Fruit fly (Drosophila melanogaster) ovary, adult (tissue): ENCODE results near the gene CG13408.
A peak's percentile ranks its signal among the peaks of the same experiment; 100 is the strongest.

Experiments
- CG17801 ChIP-seq: fragments of 200-800 bp; optimal IDR thresholded peaks from 2 replicates; lab custom pipeline; 2019; ENCODE audit warnings: missing biosample characterization, mild to moderate bottlenecking, missing genetic modification characterization, moderate library complexity; ENCODE audit not compliant: partially characterized antibody

The CG13408 gene

dm6 chr3R:22049134-22049796, 30.9 kb upstream of the CG13408 start:
- TF ChIP-seq CG17801 (GFP tag; lab: Kevin White, UChicago) = no peak

- no peak for TF ChIP-seq CG17801 (GFP tag; lab: Kevin White, UChicago)
Observed at dm6 chr3R:22052235-22052634, 27.9 kb upstream of the CG13408 start.

dm6 chr3R:22053202-22053601, 27.0 kb upstream of the CG13408 start:
- no peak for TF ChIP-seq CG17801 (GFP tag; lab: Kevin White, UChicago)

dm6 chr3R:22053740-22054139, 26.4 kb upstream of the CG13408 start:
- TF ChIP-seq CG17801 (GFP tag; lab: Kevin White, UChicago) = no peak

- no peak for TF ChIP-seq CG17801 (GFP tag; lab: Kevin White, UChicago)
Observed at dm6 chr3R:22057083-22057482, 23.1 kb upstream of the CG13408 start.

- no peak for TF ChIP-seq CG17801 (GFP tag; lab: Kevin White, UChicago)
Observed at dm6 chr3R:22066440-22066839, 13.7 kb upstream of the CG13408 start.

- no peak for TF ChIP-seq CG17801 (GFP tag; lab: Kevin White, UChicago)
Observed at dm6 chr3R:22067235-22067634, 12.9 kb upstream of the CG13408 start.

dm6 chr3R:22071628-22072027, 8.6 kb upstream of the CG13408 start:
- TF ChIP-seq CG17801 (GFP tag; lab: Kevin White, UChicago) = no peak

- TF ChIP-seq CG17801 (GFP tag; lab: Kevin White, UChicago) = no peak
Observed at dm6 chr3R:22072553-22072952, 7.6 kb upstream of the CG13408 start.

dm6 chr3R:22086297-22086696, 6.1 kb downstream of the CG13408 start, which contains the start of gene BomT3:
Gene BomT3, minus strand, starts transcription at chr3R:22086397.
- TF ChIP-seq CG17801 (GFP tag; lab: Kevin White, UChicago) = no peak

dm6 chr3R:22086775-22087174, 6.6 kb downstream of the CG13408 start, which contains the start of gene BomBc3:
Gene BomBc3, plus strand, starts transcription at chr3R:22087075.
- no peak for TF ChIP-seq CG17801 (GFP tag; lab: Kevin White, UChicago)

dm6 chr3R:22093950-22094349, 13.8 kb downstream of the CG13408 start:
- no peak for TF ChIP-seq CG17801 (GFP tag; lab: Kevin White, UChicago)

- peak; percentile 58 for TF ChIP-seq CG17801 (GFP tag; lab: Kevin White, UChicago)
Observed at dm6 chr3R:22096893-22097292, 16.7 kb downstream of the CG13408 start.

- TF ChIP-seq CG17801 (GFP tag; lab: Kevin White, UChicago) = no peak
Observed at dm6 chr3R:22103114-22103513, 22.9 kb downstream of the CG13408 start, which contains the start of gene CG13407. Gene CG13407, plus strand, starts transcription at chr3R:22103414.

- no peak for TF ChIP-seq CG17801 (GFP tag; lab: Kevin White, UChicago)
Observed at dm6 chr3R:22108316-22108715, 28.1 kb downstream of the CG13408 start.

- no peak for TF ChIP-seq CG17801 (GFP tag; lab: Kevin White, UChicago)
Observed at dm6 chr3R:22113127-22113526, 32.9 kb downstream of the CG13408 start, which contains the start of gene Ir94a. Gene Ir94a, plus strand, starts transcription at chr3R:22113427.
